Worm (Caenorhabditis elegans) whole organism, mixed stage, embryonic: ENCODE measurements around the gene str-118.

Experiments used
- M03D4.4 ChIP-seq: sonication (generic microtip); optimal IDR thresholded peaks from 2 replicates; lab custom pipeline; 2017; ENCODE audit warnings: mild to moderate bottlenecking, missing genetic modification characterization, missing compliant biosample characterization
- ces-1 ChIP-seq: fragments of 150-350 bp; optimal IDR thresholded peaks from 2 replicates; lab custom pipeline; 2014; ENCODE audit warnings: missing biosample characterization, missing genetic modification reagents, missing genetic modification characterization
- elt-1 ChIP-seq: sonication (generic microtip); optimal IDR thresholded peaks from 2 replicates; lab custom pipeline; 2017; ENCODE audit warnings: missing genetic modification characterization, mild to moderate bottlenecking, missing compliant biosample characterization, antibody characterized with exemption, moderate library complexity, borderline replicate concordance; ENCODE audit not compliant: insufficient read depth
- lin-32 ChIP-seq: fragments of 200-800 bp; sonication (Bioruptor generic); optimal IDR thresholded peaks from 2 replicates; lab custom pipeline; 2018; ENCODE audit warnings: mild to moderate bottlenecking, missing genetic modification characterization, missing compliant biosample characterization
- lsy-2 ChIP-seq: fragments of 150-350 bp; optimal IDR thresholded peaks from 2 replicates; lab custom pipeline; 2014; ENCODE audit warnings: missing biosample characterization, missing genetic modification characterization
- mep-1 ChIP-seq: fragments of 150-350 bp; optimal IDR thresholded peaks from 2 replicates; lab custom pipeline; 2017; ENCODE audit warnings: missing biosample characterization, missing genetic modification reagents, missing genetic modification characterization, inconsistent platforms
- snpc-4 ChIP-seq: fragments of 150-350 bp; optimal IDR thresholded peaks from 2 replicates; lab custom pipeline; 2014; ENCODE audit warnings: missing biosample characterization, missing genetic modification characterization
- ztf-11 ChIP-seq: fragments of 150-350 bp; optimal IDR thresholded peaks from 2 replicates; lab custom pipeline; 2014; ENCODE audit warnings: missing biosample characterization, missing genetic modification characterization

DNA sequence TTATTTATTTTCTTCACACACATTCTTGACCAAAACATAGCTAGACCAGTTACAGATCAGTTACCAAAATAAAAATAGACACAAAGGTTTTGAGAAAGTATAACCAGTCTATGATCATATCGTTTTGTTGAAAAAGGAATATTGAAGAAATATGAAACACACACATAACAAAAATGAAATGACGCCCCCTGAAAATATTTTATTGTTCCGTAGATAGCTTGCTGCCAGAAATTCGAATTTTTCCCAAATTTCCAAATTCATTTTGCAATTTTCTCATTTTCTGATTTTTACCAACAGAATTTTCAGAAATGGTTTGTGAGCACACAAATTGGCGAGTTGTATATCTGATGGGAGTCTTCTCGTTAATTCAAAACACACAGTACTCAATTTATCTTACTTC lies 23.5 kb downstream of the str-118 start, which contains the start of gene F57A8.7:
- no peak for TF ChIP-seq elt-1 (tag; lab: Kevin White, UChicago)
- TF ChIP-seq lsy-2 (tag; lab: Kevin White, UChicago), result no peak
- no peak for TF ChIP-seq lin-32 (GFP tag; lab: Kevin White, UChicago)
- TF ChIP-seq mep-1 (tag; lab: Kevin White, UChicago), result no peak
- no peak for TF ChIP-seq M03D4.4 (tag; lab: Kevin White, UChicago)
- no peak for TF ChIP-seq ces-1 (GFP tag; lab: Kevin White, UChicago)
- TF ChIP-seq snpc-4 (tag; lab: Kevin White, UChicago), result no peak
- TF ChIP-seq ztf-11 (tag; lab: Kevin White, UChicago), result no peak
